Worm (Caenorhabditis elegans) whole organism, L4 larva: Measurements from ENCODE around the gene gtsf-1.

Experiments used
- cey-2 ChIP-seq: sonication (generic microtip); optimal IDR thresholded peaks from 3 replicates; lab custom pipeline; 2017; ENCODE audit warnings: missing genetic modification characterization, mild to moderate bottlenecking, missing compliant biosample characterization, antibody characterized with exemption, borderline replicate concordance; ENCODE audit not compliant: insufficient read depth
- daf-12 ChIP-seq: fragments of 150-350 bp; optimal IDR thresholded peaks from 2 replicates; lab custom pipeline; 2014; ENCODE audit warnings: missing biosample characterization, missing genetic modification reagents, missing genetic modification characterization
- dmd-6 ChIP-seq: fragments of 200-800 bp; sonication (Bioruptor generic); IDR thresholded peaks from 2 replicates; pipeline ENCODE4 v1.3.6; 2022; ENCODE audit warnings: missing genetic modification reagents, missing genetic modification characterization, missing compliant biosample characterization
- egl-27 ChIP-seq: sonication (generic microtip); optimal IDR thresholded peaks from 3 replicates; lab custom pipeline; 2017; ENCODE audit warnings: missing biosample characterization, missing genetic modification reagents, missing genetic modification characterization
- fos-1 ChIP-seq: fragments of 150-350 bp; optimal IDR thresholded peaks from 2 replicates; lab custom pipeline; 2014; ENCODE audit warnings: missing biosample characterization, missing genetic modification characterization
- hlh-30 ChIP-seq: sonication (generic microtip); optimal IDR thresholded peaks from 2 replicates; lab custom pipeline; 2017; ENCODE audit warnings: antibody characterized with exemption, mild to moderate bottlenecking, missing genetic modification characterization, missing compliant biosample characterization; ENCODE audit not compliant: insufficient read depth
- lin-13 ChIP-seq: fragments of 150-350 bp; optimal IDR thresholded peaks from 2 replicates; lab custom pipeline; 2014; ENCODE audit warnings: missing biosample characterization, missing genetic modification reagents, missing genetic modification characterization
- lin-39 ChIP-seq: fragments of 150-350 bp; optimal IDR thresholded peaks from 2 replicates; lab custom pipeline; 2014; ENCODE audit warnings: missing biosample characterization, missing genetic modification reagents, missing genetic modification characterization
- lsy-2 ChIP-seq, 2 experiments: fragments of 150-350 bp in 1 of 2; sonication (generic microtip) in 1 of 2; optimal IDR thresholded peaks; 2 replicates each; lab custom pipeline; 2014 to 2017; ENCODE audit warnings: missing biosample characterization in 2 of 2, missing genetic modification characterization in 2 of 2
- nhr-10 ChIP-seq: fragments of 150-350 bp; optimal IDR thresholded peaks from 2 replicates; lab custom pipeline; 2014; ENCODE audit warnings: missing biosample characterization, missing genetic modification characterization
- nhr-6 ChIP-seq: fragments of 150-350 bp; optimal IDR thresholded peaks from 2 replicates; lab custom pipeline; 2014; ENCODE audit warnings: missing biosample characterization, missing genetic modification characterization
- nhr-76 ChIP-seq: fragments of 150-350 bp; optimal IDR thresholded peaks from 2 replicates; lab custom pipeline; 2014; ENCODE audit warnings: missing biosample characterization, missing genetic modification characterization
- snpc-4 ChIP-seq: fragments of 150-350 bp; optimal IDR thresholded peaks from 2 replicates; lab custom pipeline; 2014; ENCODE audit warnings: missing biosample characterization, missing genetic modification characterization
- unc-130 ChIP-seq: sonication (generic microtip); optimal IDR thresholded peaks from 2 replicates; lab custom pipeline; 2016; ENCODE audit warnings: missing genetic modification reagents, missing genetic modification characterization, missing compliant biosample characterization

DNA sequence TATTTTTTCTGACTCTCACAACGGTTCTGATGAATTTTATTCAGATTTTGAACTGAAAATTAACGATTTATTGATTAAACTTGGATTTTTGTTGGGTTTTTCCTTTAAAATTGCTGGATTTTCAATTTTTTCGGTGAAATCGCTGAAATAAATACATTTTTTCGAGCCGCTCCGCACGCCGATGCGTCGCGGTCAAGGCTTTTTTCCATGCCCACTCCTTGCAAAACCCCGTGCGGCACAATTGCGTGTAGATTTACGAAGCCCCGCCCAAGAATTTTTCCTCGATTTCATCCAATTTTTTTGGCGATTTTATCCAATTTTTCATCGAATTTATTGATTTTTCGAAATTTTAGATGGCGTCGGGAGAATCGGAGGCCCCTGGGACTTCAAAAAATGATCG lies at the start of gene gtsf-1:
- TF ChIP-seq nhr-10 (tag; lab: Kevin White, UChicago) (peak; percentile 16), nhr-76 (no peak), cey-2 (tag; lab: Kevin White, UChicago) (no peak), nhr-6 (peak; percentile 80), lin-39 (no peak), daf-12 (tag; lab: Kevin White, UChicago) (no peak), unc-130 (GFP tag; lab: Kevin White, UChicago) (peak; percentile 36), fos-1 (no peak), snpc-4 (tag; lab: Kevin White, UChicago) (no peak), dmd-6 (GFP tag; lab: Robert Waterston, UW) (peak; percentile 59; the same call in 1 of the 2 replicates), egl-27 (tag; lab: Kevin White, UChicago) (no peak), hlh-30 (peak; percentile 33), lsy-2 (tag; optimal IDR thresholded peaks at IDR 0.05; lab: Kevin White, UChicago) (peak; percentile 49 to 88), lin-13 (GFP tag; lab: Kevin White, UChicago) (peak; percentile 80)
